Worm (Caenorhabditis elegans) whole organism, L4/young adult: Measurements from ENCODE around the gene vang-1.

Source experiments
- W03F9.2 ChIP-seq: fragments of 150-350 bp; optimal IDR thresholded peaks from 2 replicates; lab custom pipeline; 2014; ENCODE audit warnings: missing biosample characterization, missing genetic modification characterization
- dao-5 ChIP-seq: sonication (generic microtip); optimal IDR thresholded peaks from 2 replicates; lab custom pipeline; 2016; ENCODE audit warnings: missing genotype, missing genetic modification characterization, moderate library complexity, missing compliant biosample characterization

DNA sequence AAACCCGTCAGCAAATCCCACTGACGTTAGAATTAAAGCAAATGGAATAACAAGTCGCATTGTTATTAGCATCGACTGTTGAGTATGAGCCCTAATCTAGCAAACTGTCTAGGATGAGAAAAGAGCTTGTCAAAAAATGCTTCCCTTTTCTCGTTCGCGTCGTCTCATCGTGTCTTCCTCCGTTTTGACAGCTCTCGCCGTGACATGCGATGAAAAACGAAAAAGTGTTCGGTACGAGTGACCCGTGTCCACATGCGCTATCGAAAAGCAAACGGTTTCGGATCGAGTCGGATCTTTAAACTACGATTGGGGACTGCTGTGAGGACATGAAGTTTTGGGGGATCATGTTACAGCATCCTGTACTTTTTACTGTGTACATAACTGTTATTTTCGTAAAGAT lies 23.3 kb upstream of the vang-1 start, which contains the start of gene comt-1:
- TF ChIP-seq W03F9.2 (tag; lab: Kevin White, UChicago) (no peak), dao-5 (tag; lab: Kevin White, UChicago) (no peak)
